Worm (Caenorhabditis elegans) whole organism, L4/young adult: ENCODE results near the gene T28C6.8.
A peak's percentile ranks its signal among the peaks of the same experiment; 100 is the strongest.
"Not testable (repeated sequence)": the region's sequence is repeated elsewhere in the genome, so short reads cannot be mapped to it uniquely, and the experiment has no call there.

Source experiments
- W03F9.2 ChIP-seq: fragments of 150-350 bp; optimal IDR thresholded peaks from 2 replicates; lab custom pipeline; 2014; ENCODE audit warnings: missing biosample characterization, missing genetic modification characterization
- dao-5 ChIP-seq: sonication (generic microtip); optimal IDR thresholded peaks from 2 replicates; lab custom pipeline; 2016; ENCODE audit warnings: missing genotype, missing genetic modification characterization, moderate library complexity, missing compliant biosample characterization
- him-1 ChIP-seq: sonication (generic microtip); optimal IDR thresholded peaks from 2 replicates; lab custom pipeline; 2016; ENCODE audit warnings: missing genotype, missing genetic modification reagents, missing genetic modification characterization, missing compliant biosample characterization

The T28C6.8 gene

ce11 chrIV:8815162-8815561 is 15.4 kb downstream of the T28C6.8 start:
- TF ChIP-seq him-1 (no peak), dao-5 (tag; lab: Kevin White, UChicago) (no peak), W03F9.2 (no peak)

ce11 chrIV:8813614-8814013 is 16.9 kb downstream of the T28C6.8 start, which contains the start of gene exc-5:
exc-5 (minus strand) TSS chrIV:8813670.
- TF ChIP-seq W03F9.2: no peak
- TF ChIP-seq dao-5 (tag; lab: Kevin White, UChicago): no peak
- no peak for TF ChIP-seq him-1

ce11 chrIV:8807327-8807726 is 23.2 kb downstream of the T28C6.8 start:
- TF ChIP-seq W03F9.2: no peak

- TF ChIP-seq dao-5 (tag; lab: Kevin White, UChicago): no peak
- no peak for TF ChIP-seq him-1
- TF ChIP-seq W03F9.2: no peak
These were observed 32.3 kb downstream of the T28C6.8 start, which contains the start of gene clec-182 for ce11 chrIV:8798255-8798654. clec-182 (minus strand) TSS chrIV:8798355.

- TF ChIP-seq dao-5 (tag; lab: Kevin White, UChicago): no peak
- TF ChIP-seq him-1: peak; percentile 73
- TF ChIP-seq W03F9.2: no peak
These were observed 34.3 kb downstream of the T28C6.8 start for ce11 chrIV:8796246-8796645.

ce11 chrIV:8794895-8795665 is 35.4 kb downstream of the T28C6.8 start:
- peak; percentile 67 for TF ChIP-seq W03F9.2
- TF ChIP-seq dao-5 (tag; lab: Kevin White, UChicago): no peak
- TF ChIP-seq him-1: peak; percentile 90

- no peak for TF ChIP-seq dao-5 (tag; lab: Kevin White, UChicago)
- TF ChIP-seq W03F9.2: peak; percentile 39
- TF ChIP-seq him-1: no peak
These were observed 37.3 kb downstream of the T28C6.8 start for ce11 chrIV:8793223-8793622.

ce11 chrIV:8792808-8793207 is 37.7 kb downstream of the T28C6.8 start, which contains the start of gene C33D9.3:
C33D9.3 (minus strand) TSS chrIV:8792908.
- TF ChIP-seq dao-5 (tag; lab: Kevin White, UChicago): no peak
- TF ChIP-seq W03F9.2: no peak
- no peak for TF ChIP-seq him-1

- TF ChIP-seq him-1: no peak
- no peak for TF ChIP-seq dao-5 (tag; lab: Kevin White, UChicago)
- TF ChIP-seq W03F9.2: no peak
These were observed 40.4 kb downstream of the T28C6.8 start, which contains the start of gene sru-35 for ce11 chrIV:8790144-8790543. sru-35 (minus strand) TSS chrIV:8790244.

- not testable (repeated sequence) for TF ChIP-seq him-1; dao-5 (tag; lab: Kevin White, UChicago); W03F9.2
These were observed 42.5 kb downstream of the T28C6.8 start, which contains the start of gene C33D9.10 for ce11 chrIV:8788048-8788447. C33D9.10 (minus strand) TSS chrIV:8788148.

- TF ChIP-seq him-1 (no peak), W03F9.2 (no peak), dao-5 (tag; lab: Kevin White, UChicago) (no peak)
These were observed 43.9 kb downstream of the T28C6.8 start, which contains the start of gene C33D9.8 for ce11 chrIV:8786654-8787053. C33D9.8 (minus strand) TSS chrIV:8786752.

ce11 chrIV:8784855-8785327 is 45.6 kb downstream of the T28C6.8 start, which contains the start of gene C33D9.13:
C33D9.13 (minus strand) TSS chrIV:8785277.
- TF ChIP-seq dao-5 (tag; lab: Kevin White, UChicago) (no peak), him-1 (no peak), W03F9.2 (no peak)

ce11 chrIV:8782172-8782571 is 48.4 kb downstream of the T28C6.8 start:
- TF ChIP-seq him-1: no peak
- TF ChIP-seq W03F9.2: no peak
- TF ChIP-seq dao-5 (tag; lab: Kevin White, UChicago): no peak
